Worm (Caenorhabditis elegans) whole organism, young adult: ENCODE results near the gene obr-1.

Experiments
- B0336.3 ChIP-seq: fragments of 200-800 bp; sonication (Bioruptor generic); IDR thresholded peaks from 2 replicates; pipeline ENCODE4 v1.3.6; 2022; ENCODE audit warnings: missing genetic modification characterization, missing compliant biosample characterization
- C06A6.2 ChIP-seq: fragments of 200-800 bp; sonication (Bioruptor generic); conservative IDR thresholded peaks from 2 replicates; pipeline ENCODE4 v1.3.6; 2022; ENCODE audit warnings: missing genetic modification characterization, missing compliant biosample characterization
- D2030.7 ChIP-seq: fragments of 200-800 bp; sonication (Bioruptor generic); IDR thresholded peaks from 2 replicates; pipeline ENCODE4 v1.3.6; 2022; ENCODE audit warnings: missing genetic modification reagents, missing genetic modification characterization, missing compliant biosample characterization
- F10E7.11 ChIP-seq: sonication (generic microtip); optimal IDR thresholded peaks from 2 replicates; lab custom pipeline; 2017; ENCODE audit warnings: mild to moderate bottlenecking, missing genetic modification characterization, moderate library complexity, missing compliant biosample characterization
- F33H1.4 ChIP-seq: fragments of 200-800 bp; sonication (Bioruptor generic); IDR thresholded peaks from 2 replicates; pipeline ENCODE4 v1.3.6; 2022; ENCODE audit warnings: missing genetic modification reagents, missing genetic modification characterization, missing compliant biosample characterization
- T07F8.4 ChIP-seq: sonication (generic microtip); optimal IDR thresholded peaks from 2 replicates; lab custom pipeline; 2016; ENCODE audit warnings: mild to moderate bottlenecking, missing genetic modification characterization, moderate library complexity, missing compliant biosample characterization
- T26A5.8 ChIP-seq: sonication (generic microtip); optimal IDR thresholded peaks from 2 replicates; lab custom pipeline; 2016; ENCODE audit warnings: missing genetic modification characterization, missing compliant biosample characterization
- Y53F4B.3 ChIP-seq: fragments of 200-800 bp; sonication (Bioruptor generic); IDR thresholded peaks from 2 replicates; pipeline ENCODE4 v1.3.6; 2022; ENCODE audit warnings: missing genetic modification reagents, missing genetic modification characterization, missing compliant biosample characterization
- Y53G8AR.9 ChIP-seq: fragments of 200-800 bp; sonication (Bioruptor generic); conservative IDR thresholded peaks from 2 replicates; pipeline ENCODE4 v1.3.6; 2022; ENCODE audit warnings: missing genetic modification reagents, missing genetic modification characterization, missing compliant biosample characterization
- Y56A3A.18 ChIP-seq: fragments of 200-800 bp; sonication (Bioruptor generic); IDR thresholded peaks from 2 replicates; pipeline ENCODE4 v1.3.6; 2022; ENCODE audit warnings: missing genetic modification reagents, missing genetic modification characterization, missing compliant biosample characterization
- ZK185.1 ChIP-seq: sonication (generic microtip); optimal IDR thresholded peaks from 2 replicates; lab custom pipeline; 2016; ENCODE audit warnings: mild to moderate bottlenecking, missing genetic modification characterization, missing compliant biosample characterization; ENCODE audit not compliant: poor library complexity, severe bottlenecking
- ama-1 ChIP-seq, 3 experiments: fragments of 150-350 bp in 1 of 3; sonication (generic microtip) in 2 of 3; optimal IDR thresholded peaks; 2 replicates each; lab custom pipeline; 2014 to 2018; ENCODE audit warnings: missing biosample characterization in 2 of 3, missing genetic modification characterization in 2 of 3, missing genetic modification reagents in 2 of 3
- cebp-2 ChIP-seq: fragments of 200-800 bp; sonication (Bioruptor generic); IDR thresholded peaks from 2 replicates; pipeline ENCODE4 v1.3.6; 2022; ENCODE audit warnings: missing genetic modification characterization, missing compliant biosample characterization
- ceh-100 ChIP-seq: fragments of 200-800 bp; sonication (Bioruptor generic); IDR thresholded peaks from 2 replicates; pipeline ENCODE4 v1.3.6; 2022; ENCODE audit warnings: missing genetic modification reagents, missing genetic modification characterization, missing compliant biosample characterization
- dpl-1 ChIP-seq: fragments of 150-350 bp; optimal IDR thresholded peaks from 2 replicates; lab custom pipeline; 2014; ENCODE audit warnings: missing biosample characterization, missing genetic modification reagents, missing genetic modification characterization
- efl-1 ChIP-seq: fragments of 150-350 bp; optimal IDR thresholded peaks from 2 replicates; lab custom pipeline; 2014; ENCODE audit warnings: missing biosample characterization, missing genetic modification reagents, missing genetic modification characterization
- him-1 ChIP-seq: sonication (generic microtip); optimal IDR thresholded peaks from 2 replicates; lab custom pipeline; 2016; ENCODE audit warnings: missing genotype, missing genetic modification reagents, missing genetic modification characterization, missing compliant biosample characterization
- hlh-12 ChIP-seq: sonication (generic microtip); optimal IDR thresholded peaks from 2 replicates; lab custom pipeline; 2016; ENCODE audit warnings: missing genetic modification characterization, missing compliant biosample characterization
- hlh-26 ChIP-seq: fragments of 200-800 bp; sonication (Bioruptor generic); conservative IDR thresholded peaks from 2 replicates; pipeline ENCODE4 v1.3.6; 2022; ENCODE audit warnings: missing genetic modification reagents, missing genetic modification characterization, missing compliant biosample characterization
- hmg-20 ChIP-seq: fragments of 200-800 bp; sonication (Bioruptor generic); IDR thresholded peaks from 2 replicates; pipeline ENCODE4 v1.3.6; 2022; ENCODE audit warnings: missing genetic modification reagents, missing genetic modification characterization, missing compliant biosample characterization
- let-526 ChIP-seq: fragments of 200-800 bp; sonication (Bioruptor generic); IDR thresholded peaks from 2 replicates; pipeline ENCODE4 v1.3.6; 2022; ENCODE audit warnings: missing genetic modification reagents, missing genetic modification characterization, missing compliant biosample characterization
- let-607 ChIP-seq, 2 experiments: fragments of 200-800 bp in 1 of 2; sonication (Bioruptor generic) in 1 of 2; sonication (generic microtip) in 1 of 2; optimal IDR thresholded peaks; 2 replicates each; lab custom pipeline; 2016 to 2018; ENCODE audit warnings: mild to moderate bottlenecking in 2 of 2, missing compliant biosample characterization in 2 of 2, missing genetic modification characterization in 2 of 2, moderate library complexity in 2 of 2, missing genotype in 1 of 2
- lin-35 ChIP-seq, 3 experiments: fragments of 150-350 bp in 2 of 3; sonication (generic microtip) in 1 of 3; optimal IDR thresholded peaks; 2 replicates each; lab custom pipeline; 2014 to 2018; ENCODE audit warnings: missing biosample characterization in 3 of 3, missing genetic modification characterization in 3 of 3, missing genetic modification reagents in 3 of 3
- lin-54 ChIP-seq: fragments of 200-800 bp; sonication (Bioruptor generic); optimal IDR thresholded peaks from 2 replicates; lab custom pipeline; 2018; ENCODE audit warnings: mild to moderate bottlenecking, missing genetic modification characterization, missing compliant biosample characterization
- madf-10 ChIP-seq: sonication (generic microtip); optimal IDR thresholded peaks from 2 replicates; lab custom pipeline; 2016; ENCODE audit warnings: mild to moderate bottlenecking, missing genetic modification characterization, missing compliant biosample characterization
- madf-8 ChIP-seq: fragments of 200-800 bp; sonication (Bioruptor generic); conservative IDR thresholded peaks from 2 replicates; pipeline ENCODE4 v1.3.6; 2022; ENCODE audit warnings: missing genetic modification reagents, missing genetic modification characterization, missing compliant biosample characterization
- mcd-1 ChIP-seq: fragments of 200-800 bp; sonication (Bioruptor generic); IDR thresholded peaks from 2 replicates; pipeline ENCODE4 v1.3.6; 2022; ENCODE audit warnings: missing genetic modification reagents, missing genetic modification characterization, missing compliant biosample characterization
- nfya-2 ChIP-seq: fragments of 200-800 bp; sonication (Bioruptor generic); IDR thresholded peaks from 2 replicates; pipeline ENCODE4 v1.3.6; 2022; ENCODE audit warnings: missing genetic modification reagents, missing genetic modification characterization, missing compliant biosample characterization
- nhr-179 ChIP-seq: sonication (generic microtip); optimal IDR thresholded peaks from 2 replicates; lab custom pipeline; 2016; ENCODE audit warnings: mild to moderate bottlenecking, missing genetic modification characterization, missing compliant biosample characterization
- nhr-27 ChIP-seq: fragments of 200-800 bp; sonication (Bioruptor generic); optimal IDR thresholded peaks from 2 replicates; lab custom pipeline; 2018; ENCODE audit warnings: mild to moderate bottlenecking, missing genetic modification characterization, moderate library complexity, missing compliant biosample characterization
- pha-4 ChIP-seq: fragments of 150-350 bp; sonication (generic microtip); optimal IDR thresholded peaks from 2 replicates; lab custom pipeline; 2014; ENCODE audit warnings: missing biosample characterization, missing genetic modification reagents, missing genetic modification characterization
- rpc-1 ChIP-seq, 2 experiments: fragments of 150-350 bp in 1 of 2; sonication (generic microtip) in 1 of 2; optimal IDR thresholded peaks; 2 replicates each; lab custom pipeline; 2014 to 2018; ENCODE audit warnings: missing biosample characterization in 1 of 2, missing genetic modification characterization in 1 of 2, missing genetic modification reagents in 1 of 2, missing genotype in 1 of 2
- sdz-38 ChIP-seq: sonication (generic microtip); optimal IDR thresholded peaks from 2 replicates; lab custom pipeline; 2016; ENCODE audit warnings: missing genotype, missing genetic modification characterization, missing compliant biosample characterization
- snpc-3.4 ChIP-seq: sonication (generic microtip); optimal IDR thresholded peaks from 2 replicates; lab custom pipeline; 2017; ENCODE audit warnings: missing genetic modification characterization, mild to moderate bottlenecking, missing compliant biosample characterization, antibody characterized with exemption, moderate library complexity, missing genotype, missing genetic modification reagents
- snpc-4 ChIP-seq, 5 experiments: fragments of 150-350 bp in 1 of 5; sonication (generic microtip) in 4 of 5; optimal IDR thresholded peaks; 2 replicates each; lab custom pipeline; 2014 to 2018; ENCODE audit warnings: missing genetic modification characterization in 5 of 5, missing biosample characterization in 3 of 5, antibody characterized with exemption in 2 of 5, mild to moderate bottlenecking in 2 of 5, missing compliant biosample characterization in 2 of 5, missing genotype in 2 of 5, moderate library complexity in 2 of 5, missing genetic modification reagents in 1 of 5
- zfh-2 ChIP-seq: fragments of 200-800 bp; sonication (Bioruptor generic); conservative IDR thresholded peaks from 2 replicates; pipeline ENCODE4 v1.3.6; 2022; ENCODE audit warnings: missing genetic modification reagents, missing genetic modification characterization, missing compliant biosample characterization
- zim-3 ChIP-seq: sonication (generic microtip); optimal IDR thresholded peaks from 2 replicates; lab custom pipeline; 2017; ENCODE audit warnings: mild to moderate bottlenecking, missing genetic modification characterization, moderate library complexity, missing compliant biosample characterization
- ztf-22 ChIP-seq: fragments of 200-800 bp; sonication (Bioruptor generic); optimal IDR thresholded peaks from 2 replicates; lab custom pipeline; 2018; ENCODE audit warnings: mild to moderate bottlenecking, missing genetic modification characterization, moderate library complexity, missing compliant biosample characterization
- ztf-25 ChIP-seq: fragments of 200-800 bp; sonication (Bioruptor generic); IDR thresholded peaks from 2 replicates; pipeline ENCODE4 v1.3.6; 2022; ENCODE audit warnings: missing genetic modification reagents, missing genetic modification characterization, missing compliant biosample characterization
- ztf-3 ChIP-seq: fragments of 200-800 bp; sonication (Bioruptor generic); optimal IDR thresholded peaks from 2 replicates; lab custom pipeline; 2018; ENCODE audit warnings: mild to moderate bottlenecking, missing genetic modification characterization, missing compliant biosample characterization

obr-1 gene

DNA sequence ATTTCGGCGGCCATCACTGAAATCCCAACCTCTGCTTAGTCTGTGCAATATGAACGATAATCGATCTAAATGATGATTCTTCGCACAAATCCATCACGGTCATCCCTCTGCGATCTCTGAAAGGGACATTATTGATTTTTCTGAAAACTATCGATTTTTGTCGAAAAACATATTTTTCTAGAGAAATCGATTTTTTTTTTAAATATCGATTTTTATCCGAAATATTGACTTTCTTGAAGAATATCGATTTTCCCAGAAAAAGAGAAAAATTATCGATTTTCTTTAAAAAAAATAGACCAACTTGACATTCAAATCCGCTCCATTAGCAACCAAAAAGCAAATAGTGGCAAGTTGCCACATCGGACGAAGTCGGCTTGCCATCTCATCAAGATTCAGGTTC, 16.6 kb upstream of the obr-1 start:
- TF ChIP-seq cebp-2 (GFP tag; lab: Robert Waterston, UW), result no peak
- TF ChIP-seq rpc-1 (optimal IDR thresholded peaks at IDR 0.05; lab: Kevin White, UChicago), result no peak
- TF ChIP-seq rpc-1 (tag; optimal IDR thresholded peaks at IDR 0.05; lab: Kevin White, UChicago), result no peak
- TF ChIP-seq Y53G8AR.9 (GFP tag; lab: Robert Waterston, UW), result no peak
- TF ChIP-seq snpc-3.4 (tag; lab: Kevin White, UChicago), result no peak
- TF ChIP-seq snpc-4 (GFP tag; optimal IDR thresholded peaks at IDR 0.05; lab: Kevin White, UChicago), result no peak
- TF ChIP-seq snpc-4 (tag; optimal IDR thresholded peaks at IDR 0.05; lab: Kevin White, UChicago), result no peak
- no peak for TF ChIP-seq zfh-2
- TF ChIP-seq pha-4 (tag; lab: Kevin White, UChicago), result no peak
- no peak for TF ChIP-seq zim-3 (tag; lab: Kevin White, UChicago)
- no peak for TF ChIP-seq C06A6.2 (GFP tag; lab: Robert Waterston, UW)
- TF ChIP-seq let-607 (tag; optimal IDR thresholded peaks at IDR 0.05; lab: Kevin White, UChicago), result no peak
- no peak for TF ChIP-seq sdz-38 (tag; lab: Kevin White, UChicago)
- TF ChIP-seq, all 124 proteins: peak for 0

DNA sequence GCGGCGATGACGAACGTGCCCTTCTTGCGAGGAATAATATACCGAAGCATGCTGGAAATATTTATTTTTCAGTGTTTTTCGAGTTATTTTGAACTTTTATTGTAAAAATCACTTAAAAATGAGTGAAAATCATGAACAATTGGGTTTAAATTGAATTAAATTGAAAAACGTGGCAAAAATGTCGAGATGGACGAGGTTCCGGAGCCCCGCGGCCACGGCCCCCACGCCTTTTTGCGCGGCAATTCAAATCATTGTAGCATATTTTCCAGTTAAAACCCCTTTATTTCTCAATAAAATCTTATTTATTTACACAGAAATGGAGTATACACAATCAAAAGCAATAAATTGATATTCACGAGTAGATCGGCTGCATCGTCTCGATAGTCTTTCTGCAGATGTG, 15.4 kb upstream of the obr-1 start:
- TF ChIP-seq efl-1 (GFP tag; lab: Kevin White, UChicago), result peak; percentile 62
- no peak for TF ChIP-seq B0336.3 (GFP tag; lab: Robert Waterston, UW)
- TF ChIP-seq hlh-26 (GFP tag; lab: Robert Waterston, UW), result no peak
- TF ChIP-seq T07F8.4 (tag; lab: Kevin White, UChicago), result no peak
- TF ChIP-seq dpl-1 (GFP tag; lab: Kevin White, UChicago), result peak; percentile 43
- TF ChIP-seq lin-35 (GFP tag; optimal IDR thresholded peaks at IDR 0.05; lab: Kevin White, UChicago), result peak in 1 of 3 experiments; percentile 44
- TF ChIP-seq hmg-20, result no peak
- 0 out of 2 replicates have a peak, but pooled peaks have one; percentile 21 for TF ChIP-seq D2030.7 (GFP tag; lab: Robert Waterston, UW)
- TF ChIP-seq madf-10 (tag; lab: Kevin White, UChicago), result no peak
- TF ChIP-seq ztf-25, result no peak
- no peak for TF ChIP-seq nhr-27 (tag; lab: Kevin White, UChicago)
- TF ChIP-seq ZK185.1 (tag; lab: Kevin White, UChicago), result no peak
- TF ChIP-seq snpc-4 (GFP tag; optimal IDR thresholded peaks at IDR 0.05; lab: Kevin White, UChicago), result no peak
- TF ChIP-seq snpc-4 (tag; optimal IDR thresholded peaks at IDR 0.05; lab: Kevin White, UChicago), result no peak
- no peak for TF ChIP-seq him-1 (tag; lab: Kevin White, UChicago)
- TF ChIP-seq lin-54, result peak; percentile 83
- peak; percentile 45 for TF ChIP-seq mcd-1 (GFP tag; lab: Robert Waterston, UW)
- TF ChIP-seq ceh-100, result 0 out of 2 replicates have a peak, but pooled peaks have one; percentile 17
- TF ChIP-seq let-607 (tag; optimal IDR thresholded peaks at IDR 0.05; lab: Kevin White, UChicago), result peak in 1 of 2 experiments; percentile 18
- no peak for TF ChIP-seq hlh-12 (tag; lab: Kevin White, UChicago)
- TF ChIP-seq T26A5.8 (tag; lab: Kevin White, UChicago), result no peak

DNA sequence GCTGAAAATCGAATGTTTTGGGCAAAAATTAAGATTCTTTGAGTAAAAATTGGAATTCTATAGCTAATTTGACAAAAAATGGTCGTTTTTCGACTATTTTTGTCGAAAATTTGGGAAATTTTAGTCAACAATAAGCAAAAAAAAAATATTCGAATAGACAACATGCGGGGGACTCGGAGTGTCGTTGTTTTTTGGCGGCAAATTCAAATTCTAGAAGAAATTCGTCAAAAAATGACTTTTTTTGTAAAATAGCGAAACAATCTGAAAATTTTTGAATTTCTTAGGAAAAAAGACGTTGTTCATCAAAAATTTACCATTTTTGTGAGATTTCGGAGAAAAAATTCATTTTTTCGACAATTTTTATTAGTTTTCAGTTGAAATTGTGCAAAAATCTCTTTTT, 13.0 kb upstream of the obr-1 start:
- TF ChIP-seq nhr-179 (tag; lab: Kevin White, UChicago), result no peak
- no peak for TF ChIP-seq Y53F4B.3 (GFP tag; lab: Robert Waterston, UW)
- no peak for TF ChIP-seq nfya-2
- TF ChIP-seq ztf-3, result no peak
- no peak for TF ChIP-seq snpc-4 (GFP tag; optimal IDR thresholded peaks at IDR 0.05; lab: Kevin White, UChicago)
- no peak for TF ChIP-seq snpc-4 (tag; optimal IDR thresholded peaks at IDR 0.05; lab: Kevin White, UChicago)
- TF ChIP-seq ama-1 (optimal IDR thresholded peaks at IDR 0.05; lab: Kevin White, UChicago), result no peak
- no peak for TF ChIP-seq ama-1 (GFP tag; optimal IDR thresholded peaks at IDR 0.05; lab: Kevin White, UChicago)
- TF ChIP-seq Y56A3A.18, result no peak
- TF ChIP-seq F10E7.11 (tag; lab: Kevin White, UChicago), result no peak
- no peak for TF ChIP-seq let-526
- TF ChIP-seq madf-8, result no peak
- TF ChIP-seq F33H1.4 (GFP tag; lab: Robert Waterston, UW), result no peak
- TF ChIP-seq ztf-22 (GFP tag; lab: Kevin White, UChicago), result no peak
- no peak for TF ChIP-seq mcd-1 (GFP tag; lab: Robert Waterston, UW)
